Worm (Caenorhabditis elegans) whole organism, L3 larva: Measurements from ENCODE around the gene eat-17.
"Not testable (repeated sequence)": the region's sequence is repeated elsewhere in the genome, so short reads cannot be mapped to it uniquely, and the experiment has no call there.

Source experiments
- ZK546.5 ChIP-seq: sonication (generic microtip); optimal IDR thresholded peaks from 2 replicates; lab custom pipeline; 2017; ENCODE audit warnings: missing biosample characterization, missing genetic modification characterization
- aly-2 ChIP-seq: fragments of 150-350 bp; optimal IDR thresholded peaks from 2 replicates; lab custom pipeline; 2014; ENCODE audit warnings: missing biosample characterization, missing genetic modification characterization
- ama-1 ChIP-seq: fragments of 150-350 bp; optimal IDR thresholded peaks from 2 replicates; lab custom pipeline; 2018
- ceh-16 ChIP-seq: sonication (generic microtip); optimal IDR thresholded peaks from 2 replicates; lab custom pipeline; 2017; ENCODE audit warnings: missing biosample characterization, missing genetic modification characterization
- ceh-28 ChIP-seq: fragments of 150-350 bp; optimal IDR thresholded peaks from 2 replicates; lab custom pipeline; 2014; ENCODE audit warnings: missing biosample characterization, missing genetic modification reagents, missing genetic modification characterization
- ceh-9 ChIP-seq: sonication (generic microtip); optimal IDR thresholded peaks from 2 replicates; lab custom pipeline; 2018; ENCODE audit warnings: missing biosample characterization, missing genetic modification characterization
- daf-12 ChIP-seq: fragments of 150-350 bp; optimal IDR thresholded peaks from 2 replicates; lab custom pipeline; 2014; ENCODE audit warnings: missing biosample characterization, missing genetic modification reagents, missing genetic modification characterization
- elt-1 ChIP-seq: fragments of 150-350 bp; optimal IDR thresholded peaks from 2 replicates; lab custom pipeline; 2014; ENCODE audit warnings: missing biosample characterization, missing genetic modification characterization
- elt-2 ChIP-seq: sonication (generic microtip); optimal IDR thresholded peaks from 2 replicates; lab custom pipeline; 2016; ENCODE audit warnings: missing genetic modification reagents, mild to moderate bottlenecking, missing genetic modification characterization, missing compliant biosample characterization
- fkh-10 ChIP-seq: sonication (generic microtip); optimal IDR thresholded peaks from 2 replicates; lab custom pipeline; 2017; ENCODE audit warnings: missing biosample characterization, missing genetic modification reagents, missing genetic modification characterization
- fkh-2 ChIP-seq: fragments of 150-350 bp; optimal IDR thresholded peaks from 2 replicates; lab custom pipeline; 2014; ENCODE audit warnings: missing biosample characterization, missing genetic modification reagents, missing genetic modification characterization
- fos-1 ChIP-seq: fragments of 150-350 bp; optimal IDR thresholded peaks from 2 replicates; lab custom pipeline; 2014; ENCODE audit warnings: missing biosample characterization, missing genetic modification characterization
- hmg-11 ChIP-seq: sonication (generic microtip); optimal IDR thresholded peaks from 2 replicates; lab custom pipeline; 2016; ENCODE audit warnings: missing genetic modification characterization, missing compliant biosample characterization
- jun-1 ChIP-seq: fragments of 150-350 bp; optimal IDR thresholded peaks from 2 replicates; lab custom pipeline; 2014; ENCODE audit warnings: missing biosample characterization, missing genetic modification reagents, missing genetic modification characterization
- lin-15B ChIP-seq: fragments of 150-350 bp; optimal IDR thresholded peaks from 2 replicates; lab custom pipeline; 2014; ENCODE audit warnings: missing biosample characterization, missing genetic modification characterization
- lin-39 ChIP-seq: fragments of 150-350 bp; optimal IDR thresholded peaks from 2 replicates; lab custom pipeline; 2018; ENCODE audit warnings: missing biosample characterization, missing genetic modification reagents, missing genetic modification characterization
- mdl-1 ChIP-seq: fragments of 150-350 bp; optimal IDR thresholded peaks from 2 replicates; lab custom pipeline; 2014; ENCODE audit warnings: missing biosample characterization, missing genetic modification characterization
- nhr-12 ChIP-seq: fragments of 150-350 bp; optimal IDR thresholded peaks from 2 replicates; lab custom pipeline; 2014; ENCODE audit warnings: missing biosample characterization, missing genetic modification characterization
- nhr-23 ChIP-seq: fragments of 150-350 bp; optimal IDR thresholded peaks from 2 replicates; lab custom pipeline; 2014; ENCODE audit warnings: missing biosample characterization, missing genetic modification reagents, missing genetic modification characterization
- nhr-237 ChIP-seq: fragments of 150-350 bp; optimal IDR thresholded peaks from 2 replicates; lab custom pipeline; 2014; ENCODE audit warnings: missing biosample characterization, missing genetic modification characterization
- nhr-25 ChIP-seq: sonication (generic microtip); optimal IDR thresholded peaks from 2 replicates; lab custom pipeline; 2017; ENCODE audit warnings: missing biosample characterization, missing genetic modification characterization
- nhr-28 ChIP-seq: fragments of 150-350 bp; optimal IDR thresholded peaks from 2 replicates; lab custom pipeline; 2014; ENCODE audit warnings: missing biosample characterization, missing genetic modification characterization
- nhr-43 ChIP-seq: sonication (generic microtip); optimal IDR thresholded peaks from 2 replicates; lab custom pipeline; 2016; ENCODE audit warnings: mild to moderate bottlenecking, missing genetic modification characterization, missing compliant biosample characterization; ENCODE audit not compliant: poor library complexity, severe bottlenecking
- nhr-76 ChIP-seq: fragments of 150-350 bp; sonication (generic microtip); optimal IDR thresholded peaks from 5 replicates; lab custom pipeline; 2014; ENCODE audit warnings: missing biosample characterization, missing genetic modification characterization
- pha-4 ChIP-seq: fragments of 150-350 bp; optimal IDR thresholded peaks from 2 replicates; lab custom pipeline; 2014; ENCODE audit warnings: missing biosample characterization, missing genetic modification reagents, missing genetic modification characterization
- pqm-1 ChIP-seq: fragments of 150-350 bp; optimal IDR thresholded peaks from 2 replicates; lab custom pipeline; 2017; ENCODE audit warnings: missing biosample characterization, missing genetic modification characterization, inconsistent platforms
- sea-2 ChIP-seq: fragments of 150-350 bp; sonication (generic microtip); optimal IDR thresholded peaks from 4 replicates; lab custom pipeline; 2014; ENCODE audit warnings: missing biosample characterization, missing genetic modification reagents, missing genetic modification characterization
- tbx-2 ChIP-seq: sonication (generic microtip); optimal IDR thresholded peaks from 2 replicates; lab custom pipeline; 2016; ENCODE audit warnings: mild to moderate bottlenecking, missing genetic modification characterization, missing compliant biosample characterization
- unc-39 ChIP-seq: sonication (generic microtip); optimal IDR thresholded peaks from 4 replicates; lab custom pipeline; 2017; ENCODE audit warnings: missing biosample characterization, missing genetic modification characterization
- unc-62 ChIP-seq: fragments of 150-350 bp; sonication (generic microtip); optimal IDR thresholded peaks from 4 replicates; lab custom pipeline; 2014; ENCODE audit warnings: missing biosample characterization, missing genetic modification reagents, missing genetic modification characterization
- zag-1 ChIP-seq: fragments of 150-350 bp; optimal IDR thresholded peaks from 2 replicates; lab custom pipeline; 2014; ENCODE audit warnings: missing biosample characterization, missing genetic modification characterization

Gene eat-17

ce11 chrX:16416790-16417330, at the start of gene eat-17:
eat-17 (minus strand) TSS chrX:16416840.
- TF ChIP-seq lin-39 (no peak), fkh-2 (tag; lab: Kevin White, UChicago) (no peak), ceh-9 (no peak), unc-39 (tag; lab: Kevin White, UChicago) (no peak), pha-4 (tag; lab: Kevin White, UChicago) (no peak), elt-2 (tag; lab: Kevin White, UChicago) (no peak)

- TF ChIP-seq tbx-2 (tag; lab: Kevin White, UChicago) (no peak), lin-39 (no peak), nhr-25 (tag; lab: Kevin White, UChicago) (no peak), elt-1 (tag; lab: Kevin White, UChicago) (no peak), fos-1 (tag; lab: Kevin White, UChicago) (no peak), ceh-9 (no peak), aly-2 (no peak), daf-12 (tag; lab: Kevin White, UChicago) (no peak), ceh-16 (no peak), nhr-237 (tag; lab: Kevin White, UChicago) (no peak), pha-4 (tag; lab: Kevin White, UChicago) (no peak)
- TF ChIP-seq, all 47 proteins: peak for 0
Observed at ce11 chrX:16466157-16466556, 49.5 kb upstream of the eat-17 start.

ce11 chrX:16461319-16461718, 44.7 kb upstream of the eat-17 start:
- TF ChIP-seq fkh-2 (tag; lab: Kevin White, UChicago), result no peak

ce11 chrX:16457113-16457512, 40.5 kb upstream of the eat-17 start:
- no peak for TF ChIP-seq tbx-2 (tag; lab: Kevin White, UChicago)
- no peak for TF ChIP-seq zag-1
- TF ChIP-seq ceh-9, result no peak
- no peak for TF ChIP-seq aly-2
- no peak for TF ChIP-seq lin-15B (tag; lab: Kevin White, UChicago)
- TF ChIP-seq nhr-23 (tag; lab: Kevin White, UChicago), result no peak
- TF ChIP-seq ceh-28 (tag; lab: Kevin White, UChicago), result no peak
- no peak for TF ChIP-seq nhr-76
- no peak for TF ChIP-seq ama-1 (lab: Kevin White, UChicago)
- TF ChIP-seq nhr-237 (tag; lab: Kevin White, UChicago), result no peak
- TF ChIP-seq sea-2 (GFP tag; lab: Kevin White, UChicago), result no peak
- TF ChIP-seq fkh-10 (GFP tag; lab: Kevin White, UChicago), result no peak
- no peak for TF ChIP-seq ZK546.5 (tag; lab: Kevin White, UChicago)
- no peak for TF ChIP-seq nhr-25 (tag; lab: Kevin White, UChicago)
- TF ChIP-seq jun-1 (tag; lab: Kevin White, UChicago), result no peak

ce11 chrX:16456659-16457058, 40.0 kb upstream of the eat-17 start, which contains the start of gene nas-39:
nas-39 (plus strand) TSS chrX:16456927.
- TF ChIP-seq nhr-43 (tag; lab: Kevin White, UChicago) (no peak), nhr-25 (tag; lab: Kevin White, UChicago) (no peak), pqm-1 (tag; lab: Kevin White, UChicago) (peak; percentile 56), hmg-11 (tag; lab: Kevin White, UChicago) (no peak), unc-62 (GFP tag; lab: Kevin White, UChicago) (no peak), zag-1 (no peak), nhr-28 (tag; lab: Kevin White, UChicago) (no peak), mdl-1 (no peak), pha-4 (tag; lab: Kevin White, UChicago) (peak; percentile 12), elt-2 (tag; lab: Kevin White, UChicago) (peak; percentile 88), nhr-12 (tag; lab: Kevin White, UChicago) (no peak)

- not testable (repeated sequence) for TF ChIP-seq zag-1; pqm-1 (tag; lab: Kevin White, UChicago); nhr-23 (tag; lab: Kevin White, UChicago)
Observed at ce11 chrX:16451642-16452041, 35.0 kb upstream of the eat-17 start, which contains the start of gene F38E9.4. F38E9.4 (plus strand) TSS chrX:16451942.
